Fruit fly (Drosophila melanogaster) whole organism: ENCODE data around the gene CycT.

Source experiments
- pan ChIP-seq: fragments of >200 bp; optimal IDR thresholded peaks from 2 replicates; lab custom pipeline; 2017
- psq ChIP-seq: fragments of >200 bp; optimal IDR thresholded peaks from 2 replicates; lab custom pipeline; 2017

DNA sequence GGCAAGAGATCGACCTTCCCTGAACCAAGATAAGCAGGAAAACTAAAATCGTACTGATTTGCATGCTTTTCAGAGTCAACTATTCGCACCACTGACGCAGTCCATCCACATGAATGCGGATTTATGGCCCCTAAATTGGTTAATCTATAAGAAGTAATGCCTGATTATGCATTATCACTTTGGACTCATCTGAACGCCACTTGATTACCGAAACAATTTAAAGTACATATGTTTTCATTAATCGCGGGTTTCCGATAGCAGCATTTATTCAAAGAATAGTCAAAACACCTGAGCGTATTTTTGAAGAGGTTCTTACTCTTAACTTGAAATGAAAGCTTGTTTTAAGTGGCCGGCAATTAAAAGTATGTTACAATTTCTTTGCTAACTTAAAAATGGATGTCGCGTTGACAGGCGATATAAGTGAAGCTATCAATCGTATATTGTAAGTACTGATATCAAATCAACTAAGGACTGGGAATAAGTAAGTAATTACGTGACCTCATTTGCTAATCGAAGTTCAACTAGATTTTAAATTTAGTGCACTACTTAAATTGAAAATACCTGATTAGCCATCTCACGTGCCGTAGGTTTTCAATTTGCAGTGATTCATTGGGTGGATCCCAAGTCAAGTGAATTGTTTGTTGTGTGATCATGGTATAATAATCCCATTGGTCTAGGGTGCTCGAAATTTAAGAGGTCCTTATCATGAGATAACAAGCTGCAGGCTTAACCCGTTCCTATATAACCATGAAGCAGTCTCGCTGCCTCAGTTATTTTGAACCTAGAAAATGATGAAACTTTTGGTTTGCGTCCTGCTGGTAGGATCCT lies 8.3 kb downstream of the CycT start, which contains the start of the genes Jon74E and CG7542:
- TF ChIP-seq pan (lab: Kevin White, UChicago) (no peak), psq (lab: Kevin White, UChicago) (no peak)
